Fruit fly (Drosophila melanogaster): ENCODE measurements around the gene SkpC.

DNA sequence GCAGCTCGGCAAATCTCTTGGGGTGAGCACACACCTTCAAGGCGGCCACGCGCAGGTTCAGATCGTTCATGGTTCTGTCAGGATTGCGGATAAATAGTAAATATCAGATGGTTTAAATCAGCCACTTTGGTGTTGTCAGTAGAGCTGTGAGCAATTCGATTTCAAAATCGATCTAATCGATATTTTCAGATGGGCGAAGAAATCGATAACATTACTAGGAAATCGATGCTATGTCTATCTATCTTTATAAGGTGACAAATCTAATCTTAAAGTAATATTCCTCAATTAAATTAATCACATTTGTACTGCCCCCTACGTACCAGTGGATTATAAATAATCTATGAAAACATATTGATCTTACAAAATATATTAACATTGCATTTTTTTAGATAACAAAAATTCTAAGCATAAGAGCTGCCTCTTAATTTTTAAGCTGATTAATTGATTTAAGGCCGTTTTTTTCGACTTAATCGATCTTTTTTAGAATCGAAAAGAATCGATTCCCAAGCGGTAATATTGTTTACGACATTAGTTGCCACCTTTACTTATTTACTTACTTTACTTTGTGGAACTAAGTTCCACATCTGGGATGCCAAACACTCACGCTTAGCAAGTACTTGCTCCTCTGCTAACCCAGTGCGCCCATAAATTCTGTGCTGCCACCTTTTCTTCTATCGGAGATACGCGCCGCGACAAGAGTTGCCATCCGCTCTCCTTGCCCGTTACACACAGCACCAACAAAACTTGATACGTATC lies 49.7 kb downstream of the SkpC start, which contains the start of gene THADA:
- TF ChIP-seq h (optimal IDR thresholded peaks at IDR 0.05) (no peak), ttk (optimal IDR thresholded peaks at IDR 0.05) (no peak), Sin3A (optimal IDR thresholded peaks at IDR 0.05) (no peak), psq (optimal IDR thresholded peaks at IDR 0.05) (no peak), Myc (optimal IDR thresholded peaks at IDR 0.05) (no peak), insv (optimal IDR thresholded peaks at IDR 0.05) (no peak)
